Fruit fly (Drosophila melanogaster): ENCODE data around the gene gammaSnap2.

The gammaSnap2 gene

DNA sequence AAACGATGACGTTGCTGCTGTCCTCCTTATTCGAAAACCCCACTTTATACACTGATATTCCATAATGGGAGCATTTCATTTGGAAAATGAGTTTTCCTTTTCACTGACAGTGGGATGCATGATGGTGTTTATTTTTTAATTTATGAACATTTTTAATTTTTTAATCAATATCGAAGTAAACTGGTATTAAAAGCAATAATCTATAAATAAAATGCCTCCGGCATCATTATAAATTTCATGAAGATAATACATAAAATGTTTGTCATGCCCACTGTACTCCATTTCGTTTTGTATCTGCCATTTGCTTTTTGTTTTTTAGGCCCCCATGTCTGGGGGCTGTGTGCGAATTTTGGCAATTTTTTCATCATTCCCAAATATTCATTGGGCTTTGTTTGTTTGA, 8.9 kb upstream of the gammaSnap2 start (continued):
- TF ChIP-seq Med (GFP tag) (peak; percentile 90), CG10267 (tag; optimal IDR thresholded peaks at IDR 0.05) (peak; percentile 52), CG5245 (GFP tag; optimal IDR thresholded peaks at IDR 0.05) (peak; percentile 23), Antp (GFP tag; optimal IDR thresholded peaks at IDR 0.05) (peak; percentile 1), slp2 (GFP tag; optimal IDR thresholded peaks at IDR 0.05) (no peak), CkIIα-i1 (GFP tag; IDR thresholded peaks at IDR 0.05) (no peak), CG2202 (tag; optimal IDR thresholded peaks at IDR 0.05) (no peak), cato (GFP tag; optimal IDR thresholded peaks at IDR 0.05; ENCODE audit: borderline replicate concordance) (no peak), chif (GFP tag; optimal IDR thresholded peaks at IDR 0.05) (peak in 1 of 2 experiments; percentile 22), CG10462 (GFP tag; optimal IDR thresholded peaks at IDR 0.05) (peak; percentile 8), Nf-YB (GFP tag; optimal IDR thresholded peaks at IDR 0.05) (peak; percentile 24), CG8290 (GFP tag; optimal IDR thresholded peaks at IDR 0.05) (no peak), CG8290 (tag; optimal IDR thresholded peaks at IDR 0.05) (no peak), CG17829 (tag; optimal IDR thresholded peaks at IDR 0.05) (peak; percentile 62), CG8924 (tag; optimal IDR thresholded peaks at IDR 0.05) (peak; percentile 71), CG13123 (GFP tag; optimal IDR thresholded peaks at IDR 0.05) (no peak), CG34376 (GFP tag; optimal IDR thresholded peaks at IDR 0.05) (no peak), aop (GFP tag; IDR thresholded peaks at IDR 0.05) (no peak), CG12104 (GFP tag; optimal IDR thresholded peaks at IDR 0.05) (no peak), D (optimal IDR thresholded peaks at IDR 0.05) (no peak), D (GFP tag; optimal IDR thresholded peaks at IDR 0.05) (peak; percentile 26), HmgZ (tag; optimal IDR thresholded peaks at IDR 0.05) (peak; percentile 26), CG12659 (GFP tag; optimal IDR thresholded peaks at IDR 0.05) (peak; percentile 45), CG10147 (GFP tag; optimal IDR thresholded peaks at IDR 0.05) (peak; percentile 75), Xbp1 (GFP tag; optimal IDR thresholded peaks at IDR 0.05) (peak; percentile 34), CG7786 (GFP tag; optimal IDR thresholded peaks at IDR 0.05) (peak; percentile 25), CG7556 (GFP tag; optimal IDR thresholded peaks at IDR 0.05) (peak; percentile 63), CG15479 (GFP tag; optimal IDR thresholded peaks at IDR 0.05) (no peak), Taf1 (GFP tag; IDR thresholded peaks at IDR 0.05) (no peak), CG5180 (GFP tag; optimal IDR thresholded peaks at IDR 0.05) (peak; percentile 11), luna (GFP tag; optimal IDR thresholded peaks at IDR 0.05) (no peak), gt (GFP tag; IDR thresholded peaks at IDR 0.05) (no peak), CG3838 (GFP tag; optimal IDR thresholded peaks at IDR 0.05) (no peak), Dek (tag; optimal IDR thresholded peaks at IDR 0.05) (peak; percentile 56), nmo (GFP tag; optimal IDR thresholded peaks at IDR 0.05) (peak; percentile 64), dpn (GFP tag; optimal IDR thresholded peaks at IDR 0.05) (peak; percentile 44 to 55), Ptx1 (GFP tag; IDR thresholded peaks at IDR 0.05) (peak; percentile 80), CG3163 (GFP tag; optimal IDR thresholded peaks at IDR 0.05) (no peak), Chrac-16 (GFP tag; optimal IDR thresholded peaks at IDR 0.05) (peak; percentile 28), stc (GFP tag; IDR thresholded peaks at IDR 0.05) (peak; percentile 28; the same call in 1 of the 2 replicates), HLH3B (GFP tag; IDR thresholded peaks at IDR 0.05) (peak; percentile 64), trem (tag; optimal IDR thresholded peaks at IDR 0.05) (peak; percentile 22), CG17186 (GFP tag; optimal IDR thresholded peaks at IDR 0.05) (no peak), Atf-2 (GFP tag; optimal IDR thresholded peaks at IDR 0.05) (no peak), D19A (tag; optimal IDR thresholded peaks at IDR 0.05) (peak; percentile 40), CG3726 (GFP tag; IDR thresholded peaks at IDR 0.05) (peak; percentile 63; the same call in 1 of the 3 replicates), CG15601 (tag; optimal IDR thresholded peaks at IDR 0.05) (peak; percentile 23), CG12071 (GFP tag; optimal IDR thresholded peaks at IDR 0.05) (no peak), Rfx (GFP tag; IDR thresholded peaks at IDR 0.05) (peak; percentile 73; the same call in 1 of the 2 replicates), CG9437 (GFP tag; optimal IDR thresholded peaks at IDR 0.05) (peak; percentile 29), tup (GFP tag; optimal IDR thresholded peaks at IDR 0.05) (no peak), zf30C (GFP tag; optimal IDR thresholded peaks at IDR 0.05) (no peak)

Data from whole organism, embryonic.